Fruit fly (Drosophila melanogaster) whole organism, wandering third instar larva: ENCODE data around the gene Ptip.

ENCODE experiments used
- Abd-B ChIP-seq: fragments of >200 bp; optimal IDR thresholded peaks from 2 replicates; lab custom pipeline; 2017; ENCODE audit warnings: missing biosample characterization, missing genetic modification characterization
- GATAd ChIP-seq: sonication (Bioruptor generic); optimal IDR thresholded peaks from 2 replicates; lab custom pipeline; 2016; ENCODE audit warnings: missing biosample characterization, missing genetic modification characterization
- Hr78 ChIP-seq: fragments of >200 bp; optimal IDR thresholded peaks from 2 replicates; lab custom pipeline; 2017; ENCODE audit warnings: missing biosample characterization, missing genetic modification characterization

DNA sequence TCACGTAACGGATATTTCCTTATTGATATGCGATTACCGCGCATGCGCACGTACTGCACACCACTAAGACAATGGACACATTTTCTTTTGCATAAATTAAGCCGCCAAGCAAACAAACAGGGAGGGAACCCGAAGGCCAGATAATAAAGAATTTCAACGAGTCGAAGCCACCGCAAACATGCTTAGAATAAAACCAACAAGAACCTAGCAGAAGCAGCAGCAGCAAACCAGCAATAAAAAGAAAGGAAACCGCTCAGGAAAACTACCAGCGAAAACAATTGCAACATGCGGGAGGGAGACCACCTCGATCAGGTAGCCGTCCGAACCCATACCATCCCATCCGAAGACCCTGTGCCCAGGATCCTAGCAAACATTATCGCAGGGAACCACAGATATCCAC, 47.6 kb upstream of the Ptip start:
- no peak for TF ChIP-seq GATAd (GFP tag; lab: Kevin White, UChicago)
- no peak for TF ChIP-seq Abd-B (GFP tag; lab: Kevin White, UChicago)
- no peak for TF ChIP-seq Hr78 (GFP tag; lab: Kevin White, UChicago)
